Fruit fly (Drosophila melanogaster): Measurements from ENCODE around the gene CG42716.

Gene CG42716

dm6 chr3L:16052145-16053025 is 18.8 kb downstream of the CG42716 start:
- TF ChIP-seq Sp1 (GFP tag; optimal IDR thresholded peaks at IDR 0.05) (no peak), Hr83 (GFP tag; optimal IDR thresholded peaks at IDR 0.05; ENCODE audit: poor library complexity, severe bottlenecking) (peak; percentile 4), Vsx2 (GFP tag; optimal IDR thresholded peaks at IDR 0.05; ENCODE audit: partially characterized antibody) (no peak), Dif (GFP tag; optimal IDR thresholded peaks at IDR 0.05; ENCODE audit: partially characterized antibody) (peak; percentile 58), CG32264 (GFP tag; optimal IDR thresholded peaks at IDR 0.05) (no peak), jim (GFP tag; optimal IDR thresholded peaks at IDR 0.05) (no peak), sage (GFP tag; optimal IDR thresholded peaks at IDR 0.05) (no peak), sv (GFP tag; optimal IDR thresholded peaks at IDR 0.05) (no peak), Abd-B (GFP tag; optimal IDR thresholded peaks at IDR 0.05) (peak; percentile 84), fru (GFP tag; optimal IDR thresholded peaks at IDR 0.05) (peak; percentile 1), dl (GFP tag; optimal IDR thresholded peaks at IDR 0.05; ENCODE audit: insufficient read depth in 1 of 2, partially characterized antibody in 2 of 2) (peak; percentile 24 to 55), HLH106 (tag; optimal IDR thresholded peaks at IDR 0.05) (no peak), psq (GFP tag; optimal IDR thresholded peaks at IDR 0.05) (peak; percentile 15), CrebA (GFP tag; optimal IDR thresholded peaks at IDR 0.05; ENCODE audit: borderline replicate concordance) (peak; percentile 30), Rel (GFP tag; optimal IDR thresholded peaks at IDR 0.05) (peak; percentile 14), Rel (tag; optimal IDR thresholded peaks at IDR 0.05) (peak; percentile 18), rgr (GFP tag; optimal IDR thresholded peaks at IDR 0.05) (peak; percentile 13), ey (GFP tag; optimal IDR thresholded peaks at IDR 0.05) (no peak), Dfd (GFP tag; optimal IDR thresholded peaks at IDR 0.05) (peak; percentile 99), Hnf4 (GFP tag; optimal IDR thresholded peaks at IDR 0.05) (peak; percentile 5), CG9705 (GFP tag; optimal IDR thresholded peaks at IDR 0.05) (no peak), N (GFP tag; optimal IDR thresholded peaks at IDR 0.05) (peak; percentile 100), h (GFP tag; optimal IDR thresholded peaks at IDR 0.05) (peak; percentile 41), Hr78 (GFP tag; optimal IDR thresholded peaks at IDR 0.05) (peak; percentile 39), dsf (GFP tag; optimal IDR thresholded peaks at IDR 0.05; ENCODE audit: borderline replicate concordance) (no peak), foxo (GFP tag; optimal IDR thresholded peaks at IDR 0.05) (peak in 1 of 2 experiments; percentile 8), pan (optimal IDR thresholded peaks at IDR 0.05) (peak; percentile 82)

dm6 chr3L:16053026-16053556 is 19.5 kb downstream of the CG42716 start:
- TF ChIP-seq Dfd (GFP tag; optimal IDR thresholded peaks at IDR 0.05) (peak; percentile 86), Sp1 (GFP tag; optimal IDR thresholded peaks at IDR 0.05) (no peak)

dm6 chr3L:16054095-16054494 is 20.5 kb downstream of the CG42716 start:
- TF ChIP-seq pan (optimal IDR thresholded peaks at IDR 0.05) (no peak), Jra (GFP tag; optimal IDR thresholded peaks at IDR 0.05) (no peak), h (GFP tag; optimal IDR thresholded peaks at IDR 0.05) (peak; percentile 13), sv (GFP tag; optimal IDR thresholded peaks at IDR 0.05) (peak; percentile 2), Sp1 (GFP tag; optimal IDR thresholded peaks at IDR 0.05) (no peak), br (GFP tag; optimal IDR thresholded peaks at IDR 0.05) (no peak), foxo (GFP tag; optimal IDR thresholded peaks at IDR 0.05) (peak in 1 of 2 experiments; percentile 24), sage (GFP tag; optimal IDR thresholded peaks at IDR 0.05) (no peak), jim (GFP tag; optimal IDR thresholded peaks at IDR 0.05) (no peak)

- TF ChIP-seq ey (GFP tag; optimal IDR thresholded peaks at IDR 0.05) (no peak), Hr78 (GFP tag; optimal IDR thresholded peaks at IDR 0.05) (no peak), sage (GFP tag; optimal IDR thresholded peaks at IDR 0.05) (no peak), Hnf4 (GFP tag; optimal IDR thresholded peaks at IDR 0.05) (no peak), usp (GFP tag; optimal IDR thresholded peaks at IDR 0.05) (no peak), Dif (GFP tag; optimal IDR thresholded peaks at IDR 0.05; ENCODE audit: partially characterized antibody) (no peak), Hr83 (GFP tag; optimal IDR thresholded peaks at IDR 0.05; ENCODE audit: poor library complexity, severe bottlenecking) (no peak), Vsx2 (GFP tag; optimal IDR thresholded peaks at IDR 0.05; ENCODE audit: partially characterized antibody) (no peak), Rel (GFP tag; optimal IDR thresholded peaks at IDR 0.05) (no peak), Rel (tag; optimal IDR thresholded peaks at IDR 0.05) (no peak)
These were observed 22.7 kb downstream of the CG42716 start for dm6 chr3L:16056101-16056891.

All from whole organism, wandering third instar larva.